Worm (Caenorhabditis elegans) whole organism, L1 larva: ENCODE results near the gene srh-291.

Experiments
- C04F5.9 ChIP-seq: sonication (generic microtip); optimal IDR thresholded peaks from 2 replicates; lab custom pipeline; 2016; ENCODE audit warnings: missing genetic modification characterization, missing compliant biosample characterization
- C16A3.4 ChIP-seq: fragments of 150-350 bp; optimal IDR thresholded peaks from 2 replicates; lab custom pipeline; 2014; ENCODE audit warnings: missing biosample characterization, missing genetic modification characterization
- Y116A8C.19 ChIP-seq: sonication (generic microtip); optimal IDR thresholded peaks from 2 replicates; lab custom pipeline; 2016; ENCODE audit warnings: missing compliant biosample characterization, missing genetic modification characterization, borderline replicate concordance
- aha-1 ChIP-seq: fragments of 150-350 bp; optimal IDR thresholded peaks from 2 replicates; lab custom pipeline; 2014; ENCODE audit warnings: missing biosample characterization, missing genetic modification characterization
- alr-1 ChIP-seq: fragments of 200-800 bp; sonication (Bioruptor generic); optimal IDR thresholded peaks from 2 replicates; lab custom pipeline; 2018; ENCODE audit warnings: borderline replicate concordance, mild to moderate bottlenecking, missing genetic modification characterization, missing compliant biosample characterization
- ama-1 ChIP-seq: fragments of 150-350 bp; optimal IDR thresholded peaks from 2 replicates; lab custom pipeline; 2014
- ceh-82 ChIP-seq, 3 experiments: fragments of 150-350 bp in 1 of 3; sonication (generic microtip) in 2 of 3; optimal IDR thresholded peaks; 2 replicates each; lab custom pipeline; 2014 to 2017; ENCODE audit warnings: missing biosample characterization in 3 of 3, missing genetic modification characterization in 3 of 3
- ceh-90 ChIP-seq: sonication (generic microtip); optimal IDR thresholded peaks from 2 replicates; lab custom pipeline; 2016; ENCODE audit warnings: missing genetic modification characterization, missing compliant biosample characterization
- efl-1 ChIP-seq, 4 experiments: fragments of 150-350 bp; optimal IDR thresholded peaks in 3 of 4; peaks in 1 of 4; 1 replicate in 1 of 4; 2 replicates in 3 of 4; lab custom pipeline; 2014; ENCODE audit warnings: missing biosample characterization in 2 of 4, missing genetic modification characterization in 2 of 4, missing genetic modification reagents in 2 of 4
- efl-3 ChIP-seq: fragments of 200-800 bp; sonication (Bioruptor generic); optimal IDR thresholded peaks from 2 replicates; lab custom pipeline; 2018; ENCODE audit warnings: mild to moderate bottlenecking, missing genetic modification characterization, missing compliant biosample characterization
- egl-27 ChIP-seq, 2 experiments: fragments of 150-350 bp in 1 of 2; sonication (generic microtip); optimal IDR thresholded peaks; 3 replicates each; lab custom pipeline; 2017 to 2018; ENCODE audit warnings: missing biosample characterization in 2 of 2, missing genetic modification characterization in 2 of 2, missing genetic modification reagents in 2 of 2
- ets-5 ChIP-seq: fragments of 200-800 bp; sonication (Bioruptor generic); IDR thresholded peaks from 2 replicates; pipeline ENCODE4 v1.3.6; 2022; ENCODE audit warnings: missing genetic modification characterization, missing compliant biosample characterization
- fkh-4 ChIP-seq: sonication (generic microtip); optimal IDR thresholded peaks from 2 replicates; lab custom pipeline; 2016; ENCODE audit warnings: missing compliant biosample characterization, missing genetic modification characterization, borderline replicate concordance
- fos-1 ChIP-seq: fragments of 150-350 bp; optimal IDR thresholded peaks from 2 replicates; lab custom pipeline; 2014; ENCODE audit warnings: missing biosample characterization, missing genetic modification characterization
- hlh-17 ChIP-seq: fragments of 200-800 bp; sonication (Bioruptor generic); optimal IDR thresholded peaks from 2 replicates; lab custom pipeline; 2018; ENCODE audit warnings: missing genetic modification characterization, mild to moderate bottlenecking, missing compliant biosample characterization, moderate library complexity, borderline replicate concordance
- hlh-4 ChIP-seq: sonication (generic microtip); optimal IDR thresholded peaks from 2 replicates; lab custom pipeline; 2016; ENCODE audit warnings: mild to moderate bottlenecking, missing genetic modification characterization, missing compliant biosample characterization
- hpl-2 ChIP-seq: fragments of 150-350 bp; optimal IDR thresholded peaks from 2 replicates; lab custom pipeline; 2014; ENCODE audit warnings: missing biosample characterization, missing genetic modification reagents, missing genetic modification characterization
- jun-1 ChIP-seq: fragments of 150-350 bp; optimal IDR thresholded peaks from 2 replicates; lab custom pipeline; 2014; ENCODE audit warnings: missing biosample characterization, missing genetic modification reagents, missing genetic modification characterization
- lin-35 ChIP-seq, 2 experiments: fragments of 150-350 bp; optimal IDR thresholded peaks; 2 replicates each; lab custom pipeline; 2014; ENCODE audit warnings: missing biosample characterization in 2 of 2, missing genetic modification characterization in 2 of 2, missing genetic modification reagents in 2 of 2
- lin-39 ChIP-seq: fragments of 150-350 bp; optimal IDR thresholded peaks from 2 replicates; lab custom pipeline; 2014; ENCODE audit warnings: missing biosample characterization, missing genetic modification reagents, missing genetic modification characterization
- lir-3 ChIP-seq: sonication (generic microtip); optimal IDR thresholded peaks from 2 replicates; lab custom pipeline; 2016; ENCODE audit warnings: mild to moderate bottlenecking, missing genetic modification characterization, moderate library complexity, missing compliant biosample characterization; ENCODE audit not compliant: poor library complexity
- mab-9 ChIP-seq: fragments of 200-800 bp; sonication (Bioruptor generic); IDR thresholded peaks from 2 replicates; pipeline ENCODE4 v1.3.6; 2022; ENCODE audit warnings: missing genetic modification reagents, missing genetic modification characterization, missing compliant biosample characterization
- mef-2 ChIP-seq: fragments of 150-350 bp; optimal IDR thresholded peaks from 2 replicates; lab custom pipeline; 2014; ENCODE audit warnings: missing biosample characterization, missing genetic modification characterization
- mep-1 ChIP-seq: fragments of 150-350 bp; optimal IDR thresholded peaks from 2 replicates; lab custom pipeline; 2014; ENCODE audit warnings: missing biosample characterization, missing genetic modification characterization
- nhr-11 ChIP-seq: fragments of 150-350 bp; optimal IDR thresholded peaks from 2 replicates; lab custom pipeline; 2014; ENCODE audit warnings: missing biosample characterization, missing genetic modification characterization
- nhr-12 ChIP-seq: sonication (generic microtip); optimal IDR thresholded peaks from 2 replicates; lab custom pipeline; 2017; ENCODE audit warnings: missing biosample characterization, missing genetic modification characterization
- nhr-19 ChIP-seq: fragments of 200-800 bp; sonication (Bioruptor generic); conservative IDR thresholded peaks from 2 replicates; pipeline ENCODE4 v1.3.6; 2022; ENCODE audit warnings: missing genetic modification characterization, missing compliant biosample characterization
- nhr-237 ChIP-seq: fragments of 150-350 bp; optimal IDR thresholded peaks from 2 replicates; lab custom pipeline; 2014; ENCODE audit warnings: missing biosample characterization, missing genetic modification characterization
- nhr-28 ChIP-seq: fragments of 150-350 bp; optimal IDR thresholded peaks from 2 replicates; lab custom pipeline; 2014; ENCODE audit warnings: missing biosample characterization, missing genetic modification characterization
- nhr-77 ChIP-seq: fragments of 150-350 bp; optimal IDR thresholded peaks from 2 replicates; lab custom pipeline; 2014; ENCODE audit warnings: missing biosample characterization, missing genetic modification characterization
- pax-3 ChIP-seq: fragments of 200-800 bp; sonication (Bioruptor generic); optimal IDR thresholded peaks from 2 replicates; lab custom pipeline; 2018; ENCODE audit warnings: mild to moderate bottlenecking, missing genetic modification characterization, moderate library complexity, missing compliant biosample characterization
- snpc-4 ChIP-seq: fragments of 150-350 bp; optimal IDR thresholded peaks from 2 replicates; lab custom pipeline; 2014; ENCODE audit warnings: missing biosample characterization, missing genetic modification characterization
- sox-4 ChIP-seq: sonication (generic microtip); optimal IDR thresholded peaks from 2 replicates; lab custom pipeline; 2016; ENCODE audit warnings: missing genetic modification characterization, missing compliant biosample characterization
- swsn-7 ChIP-seq: sonication (generic microtip); optimal IDR thresholded peaks from 2 replicates; lab custom pipeline; 2016; ENCODE audit warnings: missing genetic modification characterization, missing compliant biosample characterization
- tlp-1 ChIP-seq: fragments of 150-350 bp; optimal IDR thresholded peaks from 2 replicates; lab custom pipeline; 2014; ENCODE audit warnings: missing biosample characterization, missing genetic modification characterization
- unc-130 ChIP-seq: fragments of 150-350 bp; optimal IDR thresholded peaks from 2 replicates; lab custom pipeline; 2017; ENCODE audit warnings: missing biosample characterization, missing genetic modification characterization, inconsistent platforms
- zip-4 ChIP-seq: fragments of 200-800 bp; sonication (Bioruptor generic); optimal IDR thresholded peaks from 2 replicates; lab custom pipeline; 2018; ENCODE audit warnings: mild to moderate bottlenecking, missing genetic modification characterization, moderate library complexity, missing compliant biosample characterization
- ztf-11 ChIP-seq, 2 experiments: sonication (generic microtip); optimal IDR thresholded peaks; 2 replicates each; lab custom pipeline; 2016 to 2017; ENCODE audit warnings: missing genetic modification characterization in 2 of 2, missing biosample characterization in 1 of 2, missing compliant biosample characterization in 1 of 2
- ztf-4 ChIP-seq: fragments of 150-350 bp; optimal IDR thresholded peaks from 2 replicates; lab custom pipeline; 2014; ENCODE audit warnings: missing biosample characterization, missing genetic modification characterization

The srh-291 gene

ce11 chrV:17812127-17812526 lies 6.7 kb downstream of the srh-291 start:
- no peak for TF ChIP-seq pax-3 (tag; lab: Kevin White, UChicago)
- TF ChIP-seq snpc-4 = no peak
- no peak for TF ChIP-seq hlh-17
- no peak for TF ChIP-seq sox-4
- no peak for TF ChIP-seq mep-1 (tag; lab: Kevin White, UChicago)
- TF ChIP-seq ceh-82 (tag; optimal IDR thresholded peaks at IDR 0.05; lab: Kevin White, UChicago) = no peak
- no peak for TF ChIP-seq ama-1 (lab: Kevin White, UChicago)
- no peak for TF ChIP-seq nhr-237
- no peak for TF ChIP-seq efl-1 (optimal IDR thresholded peaks at IDR 0.05; lab: Kevin White, UChicago)
- no peak for TF ChIP-seq efl-1 (GFP tag; optimal IDR thresholded peaks at IDR 0.05 in 1 of 2; lab: Kevin White, UChicago)
- no peak for TF ChIP-seq hpl-2 (GFP tag; lab: Kevin White, UChicago)
- no peak for TF ChIP-seq ets-5 (GFP tag; lab: Robert Waterston, UW)
- no peak for TF ChIP-seq unc-130 (tag; lab: Kevin White, UChicago)
- TF ChIP-seq egl-27 (tag; optimal IDR thresholded peaks at IDR 0.05; lab: Kevin White, UChicago) = no peak
- no peak for TF ChIP-seq nhr-12
- TF ChIP-seq tlp-1 = no peak
- TF ChIP-seq lir-3 (tag; lab: Kevin White, UChicago) = no peak
- no peak for TF ChIP-seq fkh-4 (tag; lab: Kevin White, UChicago)
- TF ChIP-seq ztf-11 (tag; optimal IDR thresholded peaks at IDR 0.05; lab: Kevin White, UChicago) = no peak

- TF ChIP-seq efl-3 = no peak
- TF ChIP-seq swsn-7 (tag; lab: Kevin White, UChicago) = no peak
- no peak for TF ChIP-seq efl-1 (optimal IDR thresholded peaks at IDR 0.05; lab: Kevin White, UChicago)
- TF ChIP-seq efl-1 (GFP tag; optimal IDR thresholded peaks at IDR 0.05 in 1 of 2; lab: Kevin White, UChicago) = peak in 1 of 2 experiments; percentile 14
Measured at ce11 chrV:17818567-17818966, 13.1 kb downstream of the srh-291 start, which contains the start of gene srh-298. srh-298 (plus strand) TSS chrV:17818867.

ce11 chrV:17819704-17820103 lies 14.3 kb downstream of the srh-291 start:
- no peak for TF ChIP-seq zip-4 (GFP tag; lab: Kevin White, UChicago)
- no peak for TF ChIP-seq C04F5.9
- no peak for TF ChIP-seq efl-1 (optimal IDR thresholded peaks at IDR 0.05; lab: Kevin White, UChicago)
- TF ChIP-seq efl-1 (GFP tag; optimal IDR thresholded peaks at IDR 0.05 in 1 of 2; lab: Kevin White, UChicago) = peak in 1 of 2 experiments; percentile 23

- no peak for TF ChIP-seq nhr-77 (tag; lab: Kevin White, UChicago)
- no peak for TF ChIP-seq alr-1 (tag; lab: Kevin White, UChicago)
- TF ChIP-seq ceh-90 (tag; lab: Kevin White, UChicago) = no peak
- no peak for TF ChIP-seq zip-4 (GFP tag; lab: Kevin White, UChicago)
- no peak for TF ChIP-seq lin-39 (tag; lab: Kevin White, UChicago)
- TF ChIP-seq tlp-1 = no peak
- TF ChIP-seq, all 84 proteins: peak for 0
Measured at ce11 chrV:17821805-17822204, 16.4 kb downstream of the srh-291 start, which contains the start of gene srh-300. srh-300 (plus strand) TSS chrV:17822105.

- no peak for TF ChIP-seq ztf-4
- TF ChIP-seq Y116A8C.19 (tag; lab: Kevin White, UChicago) = no peak
- no peak for TF ChIP-seq hlh-4 (tag; lab: Kevin White, UChicago)
- TF ChIP-seq efl-3 = no peak
- no peak for TF ChIP-seq C16A3.4 (tag; lab: Kevin White, UChicago)
- no peak for TF ChIP-seq fos-1 (tag; lab: Kevin White, UChicago)
- no peak for TF ChIP-seq mab-9 (GFP tag; lab: Robert Waterston, UW)
- no peak for TF ChIP-seq aha-1 (tag; lab: Kevin White, UChicago)
- no peak for TF ChIP-seq mef-2 (tag; lab: Kevin White, UChicago)
- TF ChIP-seq sox-4 = no peak
- no peak for TF ChIP-seq snpc-4
- TF ChIP-seq jun-1 (tag; lab: Kevin White, UChicago) = no peak
- no peak for TF ChIP-seq zip-4 (GFP tag; lab: Kevin White, UChicago)
- no peak for TF ChIP-seq nhr-11 (tag; lab: Kevin White, UChicago)
- no peak for TF ChIP-seq nhr-12
- no peak for TF ChIP-seq pax-3 (tag; lab: Kevin White, UChicago)
- no peak for TF ChIP-seq lin-35 (GFP tag; optimal IDR thresholded peaks at IDR 0.05; lab: Kevin White, UChicago)
- no peak for TF ChIP-seq nhr-28 (tag; lab: Kevin White, UChicago)
- no peak for TF ChIP-seq nhr-19 (GFP tag; lab: Robert Waterston, UW)
Measured at ce11 chrV:17824610-17825009, 19.2 kb downstream of the srh-291 start, which contains the start of gene srh-301. srh-301 (plus strand) TSS chrV:17824910.
